Worm (Caenorhabditis elegans): ENCODE results near the gene clec-226.

- TF ChIP-seq unc-39 (tag; optimal IDR thresholded peaks at IDR 0.05) = no peak
- no peak for TF ChIP-seq ama-1 (optimal IDR thresholded peaks at IDR 0.05)
- no peak for TF ChIP-seq zag-1 (tag; optimal IDR thresholded peaks at IDR 0.05)
- no peak for TF ChIP-seq aly-2 (tag; optimal IDR thresholded peaks at IDR 0.05)
These were observed 14.8 kb upstream of the clec-226 start for ce11 chrV:13931952-13932351.
